Fruit fly (Drosophila melanogaster) whole organism, embryonic: ENCODE measurements around the gene CG15480.
A peak's percentile ranks its signal among the peaks of the same experiment; 100 is the strongest.

Experiments
- B-H1 ChIP-seq: fragments of 200-800 bp; sonication (Bioruptor generic); IDR thresholded peaks from 3 replicates; pipeline ENCODE4 v1.3.6; 2022; ENCODE audit warnings: missing biosample characterization, missing genetic modification characterization
- CG10654 ChIP-seq: fragments of 200-800 bp; sonication (Bioruptor generic); optimal IDR thresholded peaks from 2 replicates; lab custom pipeline; 2016; ENCODE audit warnings: missing biosample characterization, missing genetic modification characterization
- CG11247 ChIP-seq: fragments of 200-800 bp; sonication (Bioruptor generic); IDR thresholded peaks from 2 replicates; pipeline ENCODE4 v1.3.6; 2022; ENCODE audit warnings: missing biosample characterization, missing genetic modification characterization
- CG12071 ChIP-seq: fragments of 200-800 bp; sonication (Bioruptor generic); optimal IDR thresholded peaks from 3 replicates; lab custom pipeline; 2018; ENCODE audit warnings: missing biosample characterization, mild to moderate bottlenecking, missing genetic modification characterization
- CG12104 ChIP-seq: fragments of 200-800 bp; sonication (Bioruptor generic); optimal IDR thresholded peaks from 3 replicates; lab custom pipeline; 2016; ENCODE audit warnings: missing biosample characterization, missing genetic modification characterization
- CG12155 ChIP-seq: fragments of 200-800 bp; sonication (Bioruptor generic); optimal IDR thresholded peaks from 3 replicates; lab custom pipeline; 2016; ENCODE audit warnings: missing biosample characterization, missing genetic modification characterization
- CG12219 ChIP-seq: fragments of 200-800 bp; sonication (Bioruptor generic); optimal IDR thresholded peaks from 3 replicates; lab custom pipeline; 2018; ENCODE audit warnings: missing biosample characterization, mild to moderate bottlenecking, missing genetic modification characterization
- CG13424 ChIP-seq: fragments of 200-800 bp; sonication (Bioruptor generic); optimal IDR thresholded peaks from 2 replicates; lab custom pipeline; 2019; ENCODE audit warnings: missing biosample characterization, mild to moderate bottlenecking, missing genetic modification characterization, moderate library complexity
- CG1603 ChIP-seq: fragments of 200-800 bp; sonication (Bioruptor generic); optimal IDR thresholded peaks from 2 replicates; lab custom pipeline; 2019; ENCODE audit warnings: missing biosample characterization, mild to moderate bottlenecking, missing genetic modification characterization, moderate library complexity
- CG17361 ChIP-seq: fragments of 200-800 bp; sonication (Bioruptor generic); IDR thresholded peaks from 3 replicates; pipeline ENCODE4 v1.3.6; 2022; ENCODE audit warnings: missing biosample characterization, missing genetic modification characterization
- CG18476 ChIP-seq: fragments of 200-800 bp; sonication (Bioruptor generic); optimal IDR thresholded peaks from 2 replicates; lab custom pipeline; 2016; ENCODE audit warnings: missing biosample characterization, mild to moderate bottlenecking, missing genetic modification characterization
- CG18599 ChIP-seq: fragments of 200-800 bp; sonication (Bioruptor generic); optimal IDR thresholded peaks from 3 replicates; lab custom pipeline; 2017; ENCODE audit warnings: missing biosample characterization, missing genetic modification characterization, mild to moderate bottlenecking, moderate library complexity, missing genetic modification reagents
- CG18764 ChIP-seq: fragments of 200-800 bp; sonication (Bioruptor generic); optimal IDR thresholded peaks from 3 replicates; lab custom pipeline; 2016; ENCODE audit warnings: missing biosample characterization, missing genetic modification characterization
- CG2678 ChIP-seq: fragments of 200-800 bp; sonication (Bioruptor generic); optimal IDR thresholded peaks from 3 replicates; lab custom pipeline; 2019; ENCODE audit warnings: missing biosample characterization, mild to moderate bottlenecking, missing genetic modification characterization, moderate library complexity
- CG4707 ChIP-seq: fragments of 200-800 bp; sonication (Bioruptor generic); optimal IDR thresholded peaks from 2 replicates; lab custom pipeline; 2018; ENCODE audit warnings: missing biosample characterization, mild to moderate bottlenecking, missing genetic modification characterization, moderate library complexity
- CG5180 ChIP-seq: fragments of 200-800 bp; sonication (Bioruptor generic); optimal IDR thresholded peaks from 3 replicates; lab custom pipeline; 2017; ENCODE audit warnings: missing biosample characterization, missing genetic modification characterization, mild to moderate bottlenecking, moderate library complexity, missing genetic modification reagents
- CG6689 ChIP-seq: fragments of 200-800 bp; sonication (Bioruptor generic); IDR thresholded peaks from 2 replicates; pipeline ENCODE4 v1.3.6; 2022; ENCODE audit warnings: missing biosample characterization, missing genetic modification characterization
- CG9932 ChIP-seq: fragments of 200-800 bp; sonication (Bioruptor generic); IDR thresholded peaks from 2 replicates; pipeline ENCODE4 v1.3.6; 2022; ENCODE audit warnings: missing biosample characterization, missing genetic modification characterization
- Doc2 ChIP-seq: fragments of 200-800 bp; sonication (Bioruptor generic); IDR thresholded peaks from 2 replicates; pipeline ENCODE4 v1.3.6; 2022; ENCODE audit warnings: missing biosample characterization, missing genetic modification characterization
- Drgx ChIP-seq: fragments of 200-800 bp; sonication (Bioruptor generic); IDR thresholded peaks from 2 replicates; pipeline ENCODE4 v1.3.6; 2022; ENCODE audit warnings: missing biosample characterization, missing genetic modification characterization
- Fer2 ChIP-seq: fragments of 200-800 bp; sonication (Bioruptor generic); optimal IDR thresholded peaks from 2 replicates; lab custom pipeline; 2018; ENCODE audit warnings: missing biosample characterization, mild to moderate bottlenecking, missing genetic modification characterization, moderate library complexity
- Hey ChIP-seq: fragments of 200-800 bp; sonication (Bioruptor generic); optimal IDR thresholded peaks from 3 replicates; lab custom pipeline; 2018; ENCODE audit warnings: missing biosample characterization, mild to moderate bottlenecking, missing genetic modification characterization
- Lhr ChIP-seq: fragments of 200-800 bp; sonication (Bioruptor generic); optimal IDR thresholded peaks from 3 replicates; lab custom pipeline; 2017; ENCODE audit warnings: mild to moderate bottlenecking, missing biosample characterization, missing genetic modification reagents, missing genetic modification characterization
- NK7.1 ChIP-seq: fragments of 200-800 bp; sonication (Bioruptor generic); optimal IDR thresholded peaks from 3 replicates; lab custom pipeline; 2016; ENCODE audit warnings: missing biosample characterization, missing genetic modification characterization
- Oli ChIP-seq: fragments of 200-800 bp; sonication (Bioruptor generic); optimal IDR thresholded peaks from 2 replicates; lab custom pipeline; 2018; ENCODE audit warnings: missing biosample characterization, mild to moderate bottlenecking, missing genetic modification characterization, moderate library complexity
- Opbp ChIP-seq: fragments of 200-800 bp; sonication (Bioruptor generic); IDR thresholded peaks from 3 replicates; pipeline ENCODE4 v1.3.6; 2022; ENCODE audit warnings: missing biosample characterization, missing genetic modification characterization; ENCODE audit not compliant: partially characterized antibody
- Poxn ChIP-seq: fragments of 200-800 bp; sonication (Bioruptor generic); IDR thresholded peaks from 2 replicates; pipeline ENCODE4 v1.3.6; 2022; ENCODE audit warnings: missing biosample characterization, missing genetic modification characterization
- Ravus ChIP-seq: fragments of 200-800 bp; sonication (Bioruptor generic); IDR thresholded peaks from 2 replicates; pipeline ENCODE4 v1.3.6; 2022; ENCODE audit warnings: missing biosample characterization, missing genetic modification characterization
- Rx ChIP-seq: fragments of 200-800 bp; sonication (Bioruptor generic); IDR thresholded peaks from 2 replicates; pipeline ENCODE4 v1.3.6; 2022; ENCODE audit warnings: missing biosample characterization, missing genetic modification characterization
- Sin3A ChIP-seq: fragments of >200 bp; optimal IDR thresholded peaks from 2 replicates; lab custom pipeline; 2018
- Sox100B ChIP-seq: fragments of 200-800 bp; sonication (Bioruptor generic); optimal IDR thresholded peaks from 3 replicates; lab custom pipeline; 2018; ENCODE audit warnings: missing biosample characterization, mild to moderate bottlenecking, missing genetic modification characterization
- Xrp1 ChIP-seq: fragments of 200-800 bp; sonication (Bioruptor generic); IDR thresholded peaks from 2 replicates; pipeline ENCODE4 v1.3.6; 2022; ENCODE audit warnings: missing biosample characterization, missing genetic modification characterization
- YL-1 ChIP-seq: fragments of 200-800 bp; sonication (Bioruptor generic); optimal IDR thresholded peaks from 3 replicates; lab custom pipeline; 2017; ENCODE audit warnings: missing biosample characterization, mild to moderate bottlenecking, missing genetic modification characterization
- al ChIP-seq: fragments of 200-800 bp; sonication (Bioruptor generic); IDR thresholded peaks from 2 replicates; pipeline ENCODE4 v1.3.6; 2022; ENCODE audit warnings: missing biosample characterization, missing genetic modification characterization
- ato ChIP-seq: fragments of 200-800 bp; sonication (Bioruptor generic); IDR thresholded peaks from 2 replicates; pipeline ENCODE4 v1.3.6; 2022; ENCODE audit warnings: missing biosample characterization, missing genetic modification characterization; ENCODE audit not compliant: partially characterized antibody
- cad ChIP-seq: fragments of >200 bp; optimal IDR thresholded peaks from 2 replicates; lab custom pipeline; 2017; ENCODE audit warnings: missing biosample characterization, missing genetic modification characterization
- fd64A ChIP-seq: fragments of 200-800 bp; sonication (Bioruptor generic); optimal IDR thresholded peaks from 3 replicates; lab custom pipeline; 2018; ENCODE audit warnings: missing biosample characterization, mild to moderate bottlenecking, missing genetic modification characterization
- h ChIP-seq: fragments of >200 bp; optimal IDR thresholded peaks from 2 replicates; lab custom pipeline; 2017
- ind ChIP-seq: fragments of 200-800 bp; sonication (Bioruptor generic); optimal IDR thresholded peaks from 3 replicates; lab custom pipeline; 2016; ENCODE audit warnings: missing biosample characterization, missing genetic modification characterization
- mirr ChIP-seq: fragments of 200-800 bp; sonication (Bioruptor generic); optimal IDR thresholded peaks from 3 replicates; lab custom pipeline; 2018; ENCODE audit warnings: missing biosample characterization, mild to moderate bottlenecking, missing genetic modification characterization
- odd ChIP-seq: fragments of 200-800 bp; sonication (Bioruptor generic); optimal IDR thresholded peaks from 2 replicates; lab custom pipeline; 2017; ENCODE audit warnings: missing biosample characterization, mild to moderate bottlenecking, missing genetic modification characterization
- phol ChIP-seq: fragments of 200-800 bp; sonication (Bioruptor generic); optimal IDR thresholded peaks from 3 replicates; lab custom pipeline; 2018; ENCODE audit warnings: missing biosample characterization, mild to moderate bottlenecking, missing genetic modification characterization, moderate library complexity
- prd ChIP-seq, 3 experiments: fragments of >200 bp in 2 of 3; fragments of 200-800 bp in 1 of 3; sonication (Bioruptor generic) in 1 of 3; optimal IDR thresholded peaks in 2 of 3; IDR thresholded peaks in 1 of 3; 2 replicates in 2 of 3; 3 replicates in 1 of 3; pipeline versions ENCODE4 v1.3.6 to Lab custom; 2017 to 2022; ENCODE audit warnings: missing biosample characterization in 1 of 3, missing genetic modification characterization in 1 of 3
- psq ChIP-seq: fragments of 200-800 bp; sonication (Bioruptor generic); optimal IDR thresholded peaks from 2 replicates; lab custom pipeline; 2017; ENCODE audit warnings: missing biosample characterization, missing genetic modification characterization
- pum ChIP-seq: fragments of 200-800 bp; sonication (Bioruptor generic); optimal IDR thresholded peaks from 2 replicates; lab custom pipeline; 2016; ENCODE audit warnings: missing biosample characterization, missing genetic modification characterization
- ranshi ChIP-seq: fragments of 200-800 bp; sonication (Bioruptor generic); IDR thresholded peaks from 2 replicates; pipeline ENCODE4 v1.3.6; 2022; ENCODE audit warnings: missing biosample characterization, missing genetic modification characterization
- row ChIP-seq: fragments of 200-800 bp; sonication (Bioruptor generic); IDR thresholded peaks from 3 replicates; pipeline ENCODE4 v1.3.6; 2022; ENCODE audit warnings: missing biosample characterization, missing genetic modification characterization
- sd ChIP-seq: fragments of 200-800 bp; sonication (Bioruptor generic); optimal IDR thresholded peaks from 3 replicates; lab custom pipeline; 2018; ENCODE audit warnings: missing biosample characterization, mild to moderate bottlenecking, missing genetic modification characterization, moderate library complexity
- shn ChIP-seq: fragments of 200-800 bp; sonication (Bioruptor generic); optimal IDR thresholded peaks from 3 replicates; lab custom pipeline; 2016; ENCODE audit warnings: missing biosample characterization, missing genetic modification characterization
- sqz ChIP-seq: fragments of 200-800 bp; sonication (Bioruptor generic); optimal IDR thresholded peaks from 3 replicates; lab custom pipeline; 2018; ENCODE audit warnings: missing biosample characterization, mild to moderate bottlenecking, missing genetic modification characterization
- tap ChIP-seq: fragments of 200-800 bp; optimal IDR thresholded peaks from 3 replicates; lab custom pipeline; 2019; ENCODE audit warnings: missing biosample characterization, mild to moderate bottlenecking, missing genetic modification characterization, moderate library complexity
- tna ChIP-seq: fragments of 200-800 bp; sonication (Bioruptor generic); IDR thresholded peaks from 2 replicates; pipeline ENCODE4 v1.3.6; 2022; ENCODE audit warnings: missing biosample characterization, missing genetic modification characterization; ENCODE audit not compliant: partially characterized antibody

The CG15480 gene

dm6 chr2L:13258702-13259101, 33.6 kb upstream of the CG15480 start (continued):
- no peak for TF ChIP-seq CG2678 (tag; lab: Kevin White, UChicago)
- peak; percentile 20 for TF ChIP-seq CG18599 (GFP tag; lab: Kevin White, UChicago)
- TF ChIP-seq odd (GFP tag; lab: Kevin White, UChicago) = no peak
- peak; percentile 47 for TF ChIP-seq CG12219
- no peak for TF ChIP-seq Opbp (GFP tag; lab: Robert Waterston, UW)
- no peak for TF ChIP-seq sd (tag; lab: Kevin White, UChicago)
- no peak for TF ChIP-seq psq (GFP tag; lab: Kevin White, UChicago)
- no peak for TF ChIP-seq CG9932 (GFP tag; lab: Robert Waterston, UW)
- TF ChIP-seq Rx (GFP tag; lab: Robert Waterston, UW) = no peak
- TF ChIP-seq fd64A (GFP tag; lab: Kevin White, UChicago) = no peak
- peak; percentile 25; the same call in 1 of the 2 replicates for TF ChIP-seq al
- TF ChIP-seq CG4707 (GFP tag; lab: Kevin White, UChicago) = no peak
- TF ChIP-seq CG13424 (tag; lab: Kevin White, UChicago) = no peak
- TF ChIP-seq CG12104 (GFP tag; lab: Kevin White, UChicago) = no peak
- TF ChIP-seq tna (GFP tag; lab: Robert Waterston, UW) = no peak
- TF ChIP-seq Sin3A = no peak
- 0 out of 3 replicates have a peak, but pooled peaks have one; percentile 18 for TF ChIP-seq B-H1 (GFP tag; lab: Robert Waterston, UW)
- TF ChIP-seq CG6689 (GFP tag; lab: Robert Waterston, UW) = peak; percentile 36; the same call in 1 of the 2 replicates
- TF ChIP-seq CG1603 (tag; lab: Kevin White, UChicago) = peak; percentile 32
- TF ChIP-seq CG12155 = no peak
- no peak for TF ChIP-seq CG10654 (GFP tag; lab: Kevin White, UChicago)
- no peak for TF ChIP-seq h (lab: Kevin White, UChicago)
- no peak for TF ChIP-seq NK7.1 (GFP tag; lab: Kevin White, UChicago)
- TF ChIP-seq Poxn = no peak
- no peak for TF ChIP-seq mirr (GFP tag; lab: Kevin White, UChicago)
- TF ChIP-seq shn = no peak
- no peak for TF ChIP-seq cad
- TF ChIP-seq CG18476 (GFP tag; lab: Kevin White, UChicago) = no peak
- peak; percentile 43 for TF ChIP-seq tap (tag; lab: Kevin White, UChicago)
- TF ChIP-seq CG5180 (GFP tag; lab: Kevin White, UChicago) = no peak
- TF ChIP-seq prd (optimal IDR thresholded peaks at IDR 0.05; lab: Kevin White, UChicago) = no peak
- no peak for TF ChIP-seq prd (GFP tag; IDR thresholded peaks at IDR 0.05; lab: Robert Waterston, UW)
- TF ChIP-seq Ravus (GFP tag; lab: Robert Waterston, UW) = no peak
- TF ChIP-seq row (GFP tag; lab: Robert Waterston, UW) = no peak
- TF ChIP-seq CG18764 = no peak
- TF ChIP-seq Hey (tag; lab: Kevin White, UChicago) = no peak
- no peak for TF ChIP-seq Fer2
- no peak for TF ChIP-seq sqz (GFP tag; lab: Kevin White, UChicago)
- no peak for TF ChIP-seq CG12071
- no peak for TF ChIP-seq YL-1 (GFP tag; lab: Kevin White, UChicago)
- peak; percentile 8 for TF ChIP-seq Sox100B (GFP tag; lab: Kevin White, UChicago)
- TF ChIP-seq pum = no peak
- no peak for TF ChIP-seq ind (GFP tag; lab: Kevin White, UChicago)
- no peak for TF ChIP-seq Doc2 (GFP tag; lab: Robert Waterston, UW)
- no peak for TF ChIP-seq phol (tag; lab: Kevin White, UChicago)
- TF ChIP-seq Drgx = peak; percentile 53; the same call in 1 of the 2 replicates
- TF ChIP-seq Oli (tag; lab: Kevin White, UChicago) = peak; percentile 34
- no peak for TF ChIP-seq CG11247 (GFP tag; lab: Robert Waterston, UW)
- peak; percentile 40; the same call in 1 of the 2 replicates for TF ChIP-seq Xrp1 (GFP tag; lab: Robert Waterston, UW)
- no peak for TF ChIP-seq CG17361 (GFP tag; lab: Robert Waterston, UW)
- no peak for TF ChIP-seq ranshi
- no peak for TF ChIP-seq ato (GFP tag; lab: Robert Waterston, UW)
- TF ChIP-seq Lhr = no peak
